Worm (Caenorhabditis elegans) whole organism, late embryonic: ENCODE results near the gene T12G3.4.

Experiments
- ahr-1 ChIP-seq: sonication (generic microtip); optimal IDR thresholded peaks from 2 replicates; lab custom pipeline; 2016; ENCODE audit warnings: missing genetic modification characterization, missing compliant biosample characterization
- ceh-14 ChIP-seq: sonication (generic microtip); optimal IDR thresholded peaks from 2 replicates; lab custom pipeline; 2016; ENCODE audit warnings: missing genotype, missing genetic modification characterization, missing compliant biosample characterization
- ceh-48 ChIP-seq: sonication (generic microtip); optimal IDR thresholded peaks from 2 replicates; lab custom pipeline; 2016; ENCODE audit warnings: missing genetic modification characterization, inconsistent platforms, missing compliant biosample characterization
- fkh-10 ChIP-seq: fragments of 150-350 bp; optimal IDR thresholded peaks from 2 replicates; lab custom pipeline; 2014; ENCODE audit warnings: missing biosample characterization, missing genetic modification reagents, missing genetic modification characterization
- nhr-11 ChIP-seq: fragments of 150-350 bp; optimal IDR thresholded peaks from 2 replicates; lab custom pipeline; 2014; ENCODE audit warnings: missing biosample characterization, missing genetic modification characterization
- pha-4 ChIP-seq: fragments of 150-350 bp; optimal IDR thresholded peaks from 2 replicates; lab custom pipeline; 2018; ENCODE audit warnings: missing biosample characterization, missing genetic modification reagents, missing genetic modification characterization
- rnt-1 ChIP-seq: sonication (generic microtip); optimal IDR thresholded peaks from 2 replicates; lab custom pipeline; 2016; ENCODE audit warnings: missing genetic modification characterization, missing compliant biosample characterization
- tbx-2 ChIP-seq: sonication (generic microtip); optimal IDR thresholded peaks from 2 replicates; lab custom pipeline; 2016; ENCODE audit warnings: missing genetic modification characterization, missing compliant biosample characterization

DNA sequence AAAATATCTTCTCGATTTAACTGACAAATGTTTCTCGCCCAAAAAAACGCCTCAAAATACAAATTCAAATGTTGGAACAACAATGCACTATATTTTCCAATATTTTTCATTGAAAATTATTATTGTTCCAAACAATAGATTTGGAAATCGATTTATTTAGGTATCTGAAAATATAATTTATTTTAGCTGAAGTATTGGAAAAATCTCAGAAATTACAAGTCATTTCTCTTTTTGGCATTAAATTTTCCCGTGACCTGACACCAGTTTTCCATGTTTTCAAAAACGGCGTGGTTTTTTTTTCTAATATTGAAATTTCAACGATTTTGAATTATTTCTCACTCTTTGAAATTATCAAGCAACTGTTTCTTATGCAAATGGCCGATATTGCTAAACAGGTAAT lies 34.9 kb upstream of the T12G3.4 start, which contains the start of gene spe-17:
- TF ChIP-seq nhr-11 (tag; lab: Kevin White, UChicago), result no peak
- TF ChIP-seq ahr-1 (tag; lab: Kevin White, UChicago), result no peak
- TF ChIP-seq tbx-2 (tag; lab: Kevin White, UChicago), result no peak
- no peak for TF ChIP-seq fkh-10 (GFP tag; lab: Kevin White, UChicago)
- no peak for TF ChIP-seq ceh-14 (tag; lab: Kevin White, UChicago)
- TF ChIP-seq ceh-48 (tag; lab: Kevin White, UChicago), result no peak
- TF ChIP-seq rnt-1 (tag; lab: Kevin White, UChicago), result no peak
- TF ChIP-seq pha-4 (tag; lab: Kevin White, UChicago), result no peak
